Fruit fly (Drosophila melanogaster) whole organism, prepupa: Measurements from ENCODE around the gene CG7914.

ENCODE experiments used
- Blimp-1 ChIP-seq: fragments of 200-800 bp; sonication (Bioruptor generic); optimal IDR thresholded peaks from 3 replicates; lab custom pipeline; 2017; ENCODE audit warnings: missing biosample characterization, missing genetic modification characterization, mild to moderate bottlenecking, moderate library complexity, missing genetic modification reagents
- CG10631 ChIP-seq: fragments of 200-800 bp; sonication (Bioruptor generic); optimal IDR thresholded peaks from 2 replicates; lab custom pipeline; 2016; ENCODE audit warnings: missing biosample characterization, missing genetic modification characterization
- CG10669 ChIP-seq: fragments of 200-800 bp; sonication (Bioruptor generic); optimal IDR thresholded peaks from 3 replicates; lab custom pipeline; 2018; ENCODE audit warnings: missing biosample characterization, mild to moderate bottlenecking, missing genetic modification characterization, moderate library complexity
- CG11294 ChIP-seq: fragments of 200-800 bp; sonication (Bioruptor generic); IDR thresholded peaks from 2 replicates; pipeline ENCODE4 v1.3.6; 2022; ENCODE audit warnings: missing biosample characterization, missing genetic modification characterization
- CG11762 ChIP-seq: fragments of 200-800 bp; sonication (Bioruptor generic); optimal IDR thresholded peaks from 3 replicates; lab custom pipeline; 2016; ENCODE audit warnings: missing biosample characterization, missing genetic modification characterization; ENCODE audit not compliant: insufficient read depth
- CG11902 ChIP-seq: fragments of 200-800 bp; sonication (Bioruptor generic); optimal IDR thresholded peaks from 3 replicates; lab custom pipeline; 2016; ENCODE audit warnings: missing biosample characterization, missing genetic modification characterization
- CG1621 ChIP-seq: fragments of 200-800 bp; sonication (Bioruptor generic); optimal IDR thresholded peaks from 3 replicates; lab custom pipeline; 2018; ENCODE audit warnings: missing biosample characterization, mild to moderate bottlenecking, missing genetic modification characterization
- CG16779 ChIP-seq: fragments of 200-800 bp; sonication (Bioruptor generic); optimal IDR thresholded peaks from 3 replicates; lab custom pipeline; 2017; ENCODE audit warnings: missing biosample characterization, mild to moderate bottlenecking, missing genetic modification characterization
- CG3032 ChIP-seq: fragments of 200-800 bp; optimal IDR thresholded peaks from 2 replicates; lab custom pipeline; 2019; ENCODE audit warnings: missing biosample characterization, mild to moderate bottlenecking, missing genetic modification characterization, moderate library complexity
- CG31627 ChIP-seq: fragments of 200-800 bp; sonication (Bioruptor generic); optimal IDR thresholded peaks from 3 replicates; lab custom pipeline; 2016; ENCODE audit warnings: missing biosample characterization, missing genetic modification characterization
- CG32006 ChIP-seq: fragments of 200-800 bp; sonication (Bioruptor generic); optimal IDR thresholded peaks from 3 replicates; lab custom pipeline; 2017; ENCODE audit warnings: missing biosample characterization, mild to moderate bottlenecking, missing genetic modification characterization
- CG34406 ChIP-seq: fragments of 200-800 bp; sonication (Bioruptor generic); optimal IDR thresholded peaks from 3 replicates; lab custom pipeline; 2016; ENCODE audit warnings: missing biosample characterization, missing genetic modification characterization
- CG3919 ChIP-seq: fragments of 200-800 bp; sonication (Bioruptor generic); optimal IDR thresholded peaks from 3 replicates; lab custom pipeline; 2016; ENCODE audit warnings: missing biosample characterization, missing genetic modification characterization
- CG4318 ChIP-seq: fragments of 200-800 bp; sonication (Bioruptor generic); optimal IDR thresholded peaks from 3 replicates; lab custom pipeline; 2017; ENCODE audit warnings: missing biosample characterization, mild to moderate bottlenecking, missing genetic modification characterization
- CG6163 ChIP-seq: fragments of 200-800 bp; sonication (Bioruptor generic); IDR thresholded peaks from 3 replicates; pipeline ENCODE4 v1.3.6; 2022; ENCODE audit warnings: missing biosample characterization, missing genetic modification characterization
- CG6276 ChIP-seq: fragments of 200-800 bp; sonication (Bioruptor generic); optimal IDR thresholded peaks from 2 replicates; lab custom pipeline; 2017; ENCODE audit warnings: missing biosample characterization, mild to moderate bottlenecking, missing genetic modification characterization
- CG6792 ChIP-seq: fragments of 200-800 bp; sonication (Bioruptor generic); optimal IDR thresholded peaks from 3 replicates; lab custom pipeline; 2016; ENCODE audit warnings: missing biosample characterization, missing genetic modification characterization
- CG6854 ChIP-seq: fragments of 200-800 bp; sonication (Bioruptor generic); optimal IDR thresholded peaks from 2 replicates; lab custom pipeline; 2017; ENCODE audit warnings: missing biosample characterization, mild to moderate bottlenecking, missing genetic modification characterization
- CG7368 ChIP-seq: fragments of 200-800 bp; sonication (Bioruptor generic); optimal IDR thresholded peaks from 3 replicates; lab custom pipeline; 2016; ENCODE audit warnings: missing biosample characterization, missing genetic modification characterization
- CG8119 ChIP-seq: fragments of 200-800 bp; sonication (Bioruptor generic); IDR thresholded peaks from 3 replicates; pipeline ENCODE4 v1.3.6; 2022; ENCODE audit warnings: missing biosample characterization, missing genetic modification characterization
- CG8319 ChIP-seq: fragments of 200-800 bp; sonication (Bioruptor generic); optimal IDR thresholded peaks from 3 replicates; lab custom pipeline; 2016; ENCODE audit warnings: missing biosample characterization, missing genetic modification characterization
- CG8632 ChIP-seq: fragments of 200-800 bp; sonication (Bioruptor generic); optimal IDR thresholded peaks from 3 replicates; lab custom pipeline; 2016; ENCODE audit warnings: missing biosample characterization, missing genetic modification characterization
- CG9139 ChIP-seq: fragments of 200-800 bp; sonication (Bioruptor generic); optimal IDR thresholded peaks from 3 replicates; lab custom pipeline; 2017; ENCODE audit warnings: missing biosample characterization, mild to moderate bottlenecking, missing genetic modification characterization
- Eip75B ChIP-seq: fragments of 200-800 bp; sonication (Bioruptor generic); optimal IDR thresholded peaks from 3 replicates; lab custom pipeline; 2016; ENCODE audit warnings: missing biosample characterization, missing genetic modification characterization
- Eip78C ChIP-seq: fragments of 200-800 bp; sonication (Bioruptor generic); peaks from one replicate; lab custom pipeline; 2016; ENCODE audit warnings: missing biosample characterization, missing genetic modification characterization
- Eip93F ChIP-seq: fragments of 200-800 bp; sonication (Bioruptor generic); optimal IDR thresholded peaks from 2 replicates; lab custom pipeline; 2016; ENCODE audit warnings: missing biosample characterization, mild to moderate bottlenecking, missing genetic modification characterization
- Ets21C ChIP-seq: fragments of 200-800 bp; sonication (Bioruptor generic); optimal IDR thresholded peaks from 3 replicates; lab custom pipeline; 2016; ENCODE audit warnings: missing biosample characterization, missing genetic modification characterization
- Ets96B ChIP-seq: fragments of 200-800 bp; optimal IDR thresholded peaks from 2 replicates; lab custom pipeline; 2019; ENCODE audit warnings: missing biosample characterization, mild to moderate bottlenecking, missing genetic modification characterization, moderate library complexity
- Hr38 ChIP-seq: sonication (Bioruptor generic); optimal IDR thresholded peaks from 2 replicates; lab custom pipeline; 2016; ENCODE audit warnings: missing biosample characterization, missing genetic modification characterization
- Hr39 ChIP-seq: fragments of 200-800 bp; sonication (Bioruptor generic); optimal IDR thresholded peaks from 2 replicates; lab custom pipeline; 2016; ENCODE audit warnings: missing biosample characterization, missing genetic modification characterization
- Met ChIP-seq: fragments of 200-800 bp; sonication (Bioruptor generic); optimal IDR thresholded peaks from 3 replicates; lab custom pipeline; 2016; ENCODE audit warnings: missing biosample characterization, missing genetic modification characterization
- OdsH ChIP-seq: fragments of 200-800 bp; sonication (Bioruptor generic); optimal IDR thresholded peaks from 3 replicates; lab custom pipeline; 2016; ENCODE audit warnings: missing biosample characterization, missing genetic modification characterization
- Sox102F ChIP-seq: fragments of 200-800 bp; sonication (Bioruptor generic); optimal IDR thresholded peaks from 2 replicates; lab custom pipeline; 2016; ENCODE audit warnings: missing biosample characterization, mild to moderate bottlenecking, missing genetic modification characterization
- Sox15 ChIP-seq: fragments of 200-800 bp; sonication (Bioruptor generic); optimal IDR thresholded peaks from 3 replicates; lab custom pipeline; 2016; ENCODE audit warnings: missing biosample characterization, missing genetic modification characterization
- achi ChIP-seq: fragments of 200-800 bp; sonication (Bioruptor generic); optimal IDR thresholded peaks from 3 replicates; lab custom pipeline; 2016; ENCODE audit warnings: missing biosample characterization, missing genetic modification characterization
- cyc ChIP-seq: fragments of 200-800 bp; sonication (Bioruptor generic); optimal IDR thresholded peaks from 3 replicates; lab custom pipeline; 2016; ENCODE audit warnings: missing biosample characterization, missing genetic modification characterization
- dac ChIP-seq: fragments of 200-800 bp; sonication (Bioruptor generic); optimal IDR thresholded peaks from 2 replicates; lab custom pipeline; 2017; ENCODE audit warnings: missing biosample characterization, mild to moderate bottlenecking, missing genetic modification characterization
- dsx ChIP-seq: fragments of 200-800 bp; optimal IDR thresholded peaks from 3 replicates; lab custom pipeline; 2019; ENCODE audit warnings: missing biosample characterization, mild to moderate bottlenecking, missing genetic modification characterization, moderate library complexity; ENCODE audit not compliant: poor library complexity, severe bottlenecking
- eg ChIP-seq: fragments of 200-800 bp; sonication (Bioruptor generic); IDR thresholded peaks from 3 replicates; pipeline ENCODE4 v1.3.6; 2022; ENCODE audit warnings: missing biosample characterization, missing genetic modification characterization
- esn ChIP-seq: fragments of 200-800 bp; sonication (Bioruptor generic); optimal IDR thresholded peaks from 2 replicates; lab custom pipeline; 2016; ENCODE audit warnings: missing biosample characterization, mild to moderate bottlenecking, missing genetic modification characterization, moderate library complexity
- fd59A ChIP-seq: fragments of 200-800 bp; sonication (Bioruptor generic); optimal IDR thresholded peaks from 2 replicates; lab custom pipeline; 2017; ENCODE audit warnings: missing biosample characterization, mild to moderate bottlenecking, missing genetic modification characterization, missing genetic modification reagents
- fd85E ChIP-seq: fragments of 200-800 bp; sonication (Bioruptor generic); optimal IDR thresholded peaks from 3 replicates; lab custom pipeline; 2016; ENCODE audit warnings: missing biosample characterization, missing genetic modification characterization
- fkh ChIP-seq: fragments of 200-800 bp; sonication (Bioruptor generic); optimal IDR thresholded peaks from 3 replicates; lab custom pipeline; 2017; ENCODE audit warnings: missing biosample characterization, mild to moderate bottlenecking, missing genetic modification characterization, moderate library complexity
- lz ChIP-seq: fragments of 200-800 bp; sonication (Bioruptor generic); optimal IDR thresholded peaks from 3 replicates; lab custom pipeline; 2016; ENCODE audit warnings: missing biosample characterization, missing genetic modification characterization
- net ChIP-seq: fragments of 200-800 bp; sonication (Bioruptor generic); optimal IDR thresholded peaks from 3 replicates; lab custom pipeline; 2016; ENCODE audit warnings: missing biosample characterization, missing genetic modification characterization
- pdm3 ChIP-seq: fragments of 200-800 bp; sonication (Bioruptor generic); optimal IDR thresholded peaks from 3 replicates; lab custom pipeline; 2016; ENCODE audit warnings: missing biosample characterization, missing genetic modification characterization
- spab ChIP-seq: fragments of 200-800 bp; sonication (Bioruptor generic); optimal IDR thresholded peaks from 2 replicates; lab custom pipeline; 2017; ENCODE audit warnings: missing biosample characterization, mild to moderate bottlenecking, missing genetic modification characterization, missing genetic modification reagents
- ss ChIP-seq, 2 experiments: fragments of 200-800 bp; sonication (Bioruptor generic); optimal IDR thresholded peaks; 2 replicates in 1 of 2; 3 replicates in 1 of 2; lab custom pipeline; 2017 to 2018; ENCODE audit warnings: mild to moderate bottlenecking in 2 of 2, missing biosample characterization in 2 of 2, missing genetic modification characterization in 2 of 2, moderate library complexity in 1 of 2
- svp ChIP-seq: fragments of 200-800 bp; sonication (Bioruptor generic); peaks from one replicate; lab custom pipeline; 2016; ENCODE audit warnings: missing biosample characterization, missing genetic modification characterization
- vri ChIP-seq: fragments of 200-800 bp; sonication (Bioruptor generic); optimal IDR thresholded peaks from 3 replicates; lab custom pipeline; 2016; ENCODE audit warnings: missing biosample characterization, mild to moderate bottlenecking, missing genetic modification characterization

The CG7914 gene

dm6 chrX:19166152-19166935 is 26.9 kb downstream of the CG7914 start:
- TF ChIP-seq Eip75B (GFP tag; lab: Kevin White, UChicago): peak; percentile 9
- TF ChIP-seq svp (GFP tag; lab: Kevin White, UChicago): peak; percentile 82
- peak; percentile 19 for TF ChIP-seq net (GFP tag; lab: Kevin White, UChicago)
- TF ChIP-seq Blimp-1 (GFP tag; lab: Kevin White, UChicago): no peak
- peak; percentile 49 for TF ChIP-seq Sox102F (GFP tag; lab: Kevin White, UChicago)
- no peak for TF ChIP-seq CG6163 (GFP tag; lab: Robert Waterston, UW)
- no peak for TF ChIP-seq ss (GFP tag; optimal IDR thresholded peaks at IDR 0.05; lab: Kevin White, UChicago)
- no peak for TF ChIP-seq dac (GFP tag; lab: Kevin White, UChicago)
- TF ChIP-seq spab (GFP tag; lab: Kevin White, UChicago): peak; percentile 15
- peak; percentile 31 for TF ChIP-seq CG10669 (GFP tag; lab: Kevin White, UChicago)
- no peak for TF ChIP-seq Hr38 (GFP tag; lab: Kevin White, UChicago)
- peak; percentile 28 for TF ChIP-seq CG10631
- peak; percentile 18 for TF ChIP-seq Ets96B (tag; lab: Kevin White, UChicago)
- no peak for TF ChIP-seq fd85E
- peak; percentile 63 for TF ChIP-seq lz
- TF ChIP-seq CG11294 (GFP tag; lab: Robert Waterston, UW): no peak
- TF ChIP-seq eg (GFP tag; lab: Robert Waterston, UW): 0 out of 3 replicates have a peak, but pooled peaks have one; percentile 30
- peak; percentile 5 for TF ChIP-seq CG11902
- peak; percentile 59 for TF ChIP-seq Met (GFP tag; lab: Kevin White, UChicago)
- peak; percentile 35 for TF ChIP-seq CG34406 (GFP tag; lab: Kevin White, UChicago)
- no peak for TF ChIP-seq Eip93F (GFP tag; lab: Kevin White, UChicago)
- peak; percentile 62 for TF ChIP-seq esn (GFP tag; lab: Kevin White, UChicago)
- TF ChIP-seq pdm3 (GFP tag; lab: Kevin White, UChicago): peak; percentile 45
- TF ChIP-seq CG8319 (GFP tag; lab: Kevin White, UChicago): peak; percentile 3
- peak; percentile 7 for TF ChIP-seq CG4318 (GFP tag; lab: Kevin White, UChicago)
- TF ChIP-seq Sox15 (GFP tag; lab: Kevin White, UChicago): peak; percentile 44
- TF ChIP-seq CG3919: peak; percentile 11
- TF ChIP-seq CG16779 (tag; lab: Kevin White, UChicago): peak; percentile 8
- peak; percentile 42 for TF ChIP-seq CG6792 (GFP tag; lab: Kevin White, UChicago)
- peak; percentile 22 for TF ChIP-seq dsx (GFP tag; lab: Kevin White, UChicago)
- peak; percentile 27 for TF ChIP-seq CG11762 (GFP tag; lab: Kevin White, UChicago)
- TF ChIP-seq CG1621: peak; percentile 0
- TF ChIP-seq CG8119 (GFP tag; lab: Robert Waterston, UW): no peak
- TF ChIP-seq achi (GFP tag; lab: Kevin White, UChicago): peak; percentile 39
- no peak for TF ChIP-seq CG7368 (GFP tag; lab: Kevin White, UChicago)
- peak; percentile 39 for TF ChIP-seq fd59A (GFP tag; lab: Kevin White, UChicago)
- TF ChIP-seq CG32006: peak; percentile 73
- TF ChIP-seq CG6276 (GFP tag; lab: Kevin White, UChicago): peak; percentile 38
- peak; percentile 42 for TF ChIP-seq Ets21C (GFP tag; lab: Kevin White, UChicago)
- peak; percentile 56 for TF ChIP-seq cyc (GFP tag; lab: Kevin White, UChicago)
- TF ChIP-seq fkh (GFP tag; lab: Kevin White, UChicago): no peak
- TF ChIP-seq Hr39 (GFP tag; lab: Kevin White, UChicago): peak; percentile 63
- peak; percentile 89 for TF ChIP-seq Eip78C
- peak; percentile 26 for TF ChIP-seq CG3032 (tag; lab: Kevin White, UChicago)
- peak; percentile 17 for TF ChIP-seq OdsH (GFP tag; lab: Kevin White, UChicago)
- TF ChIP-seq CG9139 (GFP tag; lab: Kevin White, UChicago): no peak
- TF ChIP-seq CG31627 (GFP tag; lab: Kevin White, UChicago): peak; percentile 62
- TF ChIP-seq CG6854 (GFP tag; lab: Kevin White, UChicago): no peak
- peak; percentile 51 for TF ChIP-seq vri
- peak; percentile 48 for TF ChIP-seq CG8632 (GFP tag; lab: Kevin White, UChicago)
